Fruit fly (Drosophila melanogaster): Measurements from ENCODE around the gene CG31368.
A peak's percentile ranks its signal among the peaks of the same experiment; 100 is the strongest.

DNA sequence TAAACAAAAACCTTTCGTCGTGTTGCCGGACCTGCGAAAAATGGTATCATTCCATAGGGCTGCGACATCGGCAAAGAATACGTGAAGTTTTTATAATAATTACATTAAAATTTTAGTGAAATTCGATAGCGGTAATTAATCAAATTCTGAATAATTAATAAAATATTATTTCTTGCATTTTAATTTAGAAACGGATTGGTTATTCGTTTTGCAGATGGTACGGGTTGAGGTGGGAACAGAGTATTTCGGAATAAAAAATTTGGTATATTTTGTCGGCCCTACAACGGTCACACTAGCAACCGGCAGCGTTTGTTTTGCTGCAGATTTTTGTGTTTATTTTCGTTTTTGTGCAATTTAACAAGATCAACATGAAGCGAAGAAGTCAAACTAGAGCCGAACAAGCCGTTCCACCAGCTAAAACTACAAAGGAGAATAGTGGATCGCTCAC lies at the start of gene CG31368, which contains the start of gene CG6962:
- peak; percentile 58 for TF ChIP-seq ey (GFP tag; optimal IDR thresholded peaks at IDR 0.05)
- TF ChIP-seq brk (GFP tag; optimal IDR thresholded peaks at IDR 0.05), result no peak
- peak; percentile 70 for TF ChIP-seq h (GFP tag; optimal IDR thresholded peaks at IDR 0.05)
- no peak for TF ChIP-seq pan (optimal IDR thresholded peaks at IDR 0.05)
- TF ChIP-seq Myc (optimal IDR thresholded peaks at IDR 0.05), result peak; percentile 11
